Worm (Caenorhabditis elegans) whole organism, mixed stage, embryonic: ENCODE measurements around the gene unk-1.

Experiments
- M03D4.4 ChIP-seq: sonication (generic microtip); optimal IDR thresholded peaks from 2 replicates; lab custom pipeline; 2017; ENCODE audit warnings: mild to moderate bottlenecking, missing genetic modification characterization, missing compliant biosample characterization
- bed-3 ChIP-seq: fragments of 200-800 bp; sonication (Bioruptor generic); optimal IDR thresholded peaks from 3 replicates; lab custom pipeline; 2018; ENCODE audit warnings: mild to moderate bottlenecking, missing genetic modification characterization, moderate library complexity, missing compliant biosample characterization
- blmp-1 ChIP-seq: fragments of 150-350 bp; optimal IDR thresholded peaks from 2 replicates; lab custom pipeline; 2014; ENCODE audit warnings: missing biosample characterization, missing genetic modification characterization
- ceh-39 ChIP-seq: fragments of 150-350 bp; optimal IDR thresholded peaks from 2 replicates; lab custom pipeline; 2014; ENCODE audit warnings: missing biosample characterization, missing genetic modification characterization
- ceh-43 ChIP-seq: fragments of 200-800 bp; sonication (Bioruptor generic); optimal IDR thresholded peaks from 2 replicates; lab custom pipeline; 2018; ENCODE audit warnings: mild to moderate bottlenecking, missing genetic modification characterization, moderate library complexity, missing compliant biosample characterization
- ces-1 ChIP-seq: fragments of 150-350 bp; optimal IDR thresholded peaks from 2 replicates; lab custom pipeline; 2014; ENCODE audit warnings: missing biosample characterization, missing genetic modification reagents, missing genetic modification characterization
- cnd-1 ChIP-seq: fragments of 200-800 bp; sonication (Bioruptor generic); optimal IDR thresholded peaks from 2 replicates; lab custom pipeline; 2018; ENCODE audit warnings: mild to moderate bottlenecking, missing genetic modification characterization, missing compliant biosample characterization
- elt-1 ChIP-seq: sonication (generic microtip); optimal IDR thresholded peaks from 2 replicates; lab custom pipeline; 2017; ENCODE audit warnings: missing genetic modification characterization, mild to moderate bottlenecking, missing compliant biosample characterization, antibody characterized with exemption, moderate library complexity, borderline replicate concordance; ENCODE audit not compliant: insufficient read depth
- elt-3 ChIP-seq: fragments of 150-350 bp; optimal IDR thresholded peaks from 2 replicates; lab custom pipeline; 2014; ENCODE audit warnings: missing biosample characterization, missing genetic modification characterization
- flh-1 ChIP-seq: fragments of 200-800 bp; sonication (Bioruptor generic); optimal IDR thresholded peaks from 2 replicates; lab custom pipeline; 2018; ENCODE audit warnings: mild to moderate bottlenecking, missing genetic modification characterization, moderate library complexity, missing compliant biosample characterization
- ham-2 ChIP-seq: fragments of 200-800 bp; sonication (Bioruptor generic); optimal IDR thresholded peaks from 2 replicates; lab custom pipeline; 2018; ENCODE audit warnings: mild to moderate bottlenecking, missing genetic modification characterization, missing compliant biosample characterization
- hlh-1 ChIP-seq: fragments of 150-350 bp; optimal IDR thresholded peaks from 2 replicates; lab custom pipeline; 2014; ENCODE audit warnings: missing biosample characterization, missing genetic modification reagents, missing genetic modification characterization
- lin-13 ChIP-seq: fragments of 150-350 bp; optimal IDR thresholded peaks from 2 replicates; lab custom pipeline; 2014; ENCODE audit warnings: missing biosample characterization, missing genetic modification characterization
- lin-32 ChIP-seq: fragments of 200-800 bp; sonication (Bioruptor generic); optimal IDR thresholded peaks from 2 replicates; lab custom pipeline; 2018; ENCODE audit warnings: mild to moderate bottlenecking, missing genetic modification characterization, missing compliant biosample characterization
- lsy-2 ChIP-seq: fragments of 150-350 bp; optimal IDR thresholded peaks from 2 replicates; lab custom pipeline; 2014; ENCODE audit warnings: missing biosample characterization, missing genetic modification characterization
- mab-5 ChIP-seq: fragments of 150-350 bp; optimal IDR thresholded peaks from 2 replicates; lab custom pipeline; 2014; ENCODE audit warnings: missing biosample characterization, missing genetic modification characterization
- mep-1 ChIP-seq: fragments of 150-350 bp; optimal IDR thresholded peaks from 2 replicates; lab custom pipeline; 2017; ENCODE audit warnings: missing biosample characterization, missing genetic modification reagents, missing genetic modification characterization, inconsistent platforms
- mls-2 ChIP-seq: sonication (generic microtip); optimal IDR thresholded peaks from 2 replicates; lab custom pipeline; 2016; ENCODE audit warnings: mild to moderate bottlenecking, missing genetic modification characterization, moderate library complexity, missing compliant biosample characterization
- nhr-12 ChIP-seq: fragments of 150-350 bp; optimal IDR thresholded peaks from 2 replicates; lab custom pipeline; 2014; ENCODE audit warnings: missing biosample characterization, missing genetic modification characterization
- nhr-2 ChIP-seq: fragments of 150-350 bp; optimal IDR thresholded peaks from 2 replicates; lab custom pipeline; 2014; ENCODE audit warnings: missing biosample characterization, missing genetic modification characterization
- nhr-237 ChIP-seq: fragments of 150-350 bp; optimal IDR thresholded peaks from 2 replicates; lab custom pipeline; 2014; ENCODE audit warnings: missing biosample characterization, missing genetic modification characterization
- nhr-28 ChIP-seq: fragments of 150-350 bp; optimal IDR thresholded peaks from 2 replicates; lab custom pipeline; 2014; ENCODE audit warnings: missing biosample characterization, missing genetic modification characterization
- nhr-76 ChIP-seq: sonication (generic microtip); optimal IDR thresholded peaks from 2 replicates; lab custom pipeline; 2017; ENCODE audit warnings: missing biosample characterization, missing genetic modification characterization
- pha-4 ChIP-seq: fragments of 150-350 bp; optimal IDR thresholded peaks from 2 replicates; lab custom pipeline; 2018; ENCODE audit warnings: missing biosample characterization, missing genetic modification reagents, missing genetic modification characterization
- sem-2 ChIP-seq: fragments of 200-800 bp; sonication (Bioruptor generic); optimal IDR thresholded peaks from 2 replicates; lab custom pipeline; 2018; ENCODE audit warnings: mild to moderate bottlenecking, missing genetic modification characterization, missing compliant biosample characterization
- snpc-4 ChIP-seq: fragments of 150-350 bp; optimal IDR thresholded peaks from 2 replicates; lab custom pipeline; 2014; ENCODE audit warnings: missing biosample characterization, missing genetic modification characterization
- sptf-1 ChIP-seq: sonication (generic microtip); optimal IDR thresholded peaks from 2 replicates; lab custom pipeline; 2017; ENCODE audit warnings: mild to moderate bottlenecking, missing genetic modification characterization, moderate library complexity, missing compliant biosample characterization
- tbx-8 ChIP-seq: fragments of 200-800 bp; sonication (Bioruptor generic); optimal IDR thresholded peaks from 2 replicates; lab custom pipeline; 2018; ENCODE audit warnings: mild to moderate bottlenecking, missing genetic modification characterization, moderate library complexity, missing compliant biosample characterization
- unc-120 ChIP-seq: sonication (generic microtip); optimal IDR thresholded peaks from 2 replicates; lab custom pipeline; 2017; ENCODE audit warnings: missing genetic modification characterization, missing compliant biosample characterization; ENCODE audit not compliant: poor library complexity, severe bottlenecking
- unc-62 ChIP-seq: fragments of 150-350 bp; optimal IDR thresholded peaks from 2 replicates; lab custom pipeline; 2014; ENCODE audit warnings: missing biosample characterization, missing genetic modification reagents, missing genetic modification characterization
- zip-8 ChIP-seq: fragments of 150-350 bp; optimal IDR thresholded peaks from 2 replicates; lab custom pipeline; 2014; ENCODE audit warnings: missing biosample characterization, missing genetic modification characterization
- ztf-11 ChIP-seq: fragments of 150-350 bp; optimal IDR thresholded peaks from 2 replicates; lab custom pipeline; 2014; ENCODE audit warnings: missing biosample characterization, missing genetic modification characterization

Gene unk-1

ce11 chrX:8014407-8015003 is at the start of gene unk-1:
TSS of gene unk-1 (plus strand) at chrX:8014983.
- TF ChIP-seq elt-1 (tag; lab: Kevin White, UChicago) (no peak), ces-1 (GFP tag; lab: Kevin White, UChicago) (no peak), flh-1 (no peak), tbx-8 (GFP tag; lab: Kevin White, UChicago) (no peak), mls-2 (tag; lab: Kevin White, UChicago) (no peak), nhr-76 (tag; lab: Kevin White, UChicago) (no peak), lsy-2 (tag; lab: Kevin White, UChicago) (no peak), lin-13 (tag; lab: Kevin White, UChicago) (no peak), mab-5 (tag; lab: Kevin White, UChicago) (no peak), nhr-237 (tag; lab: Kevin White, UChicago) (no peak), nhr-28 (tag; lab: Kevin White, UChicago) (no peak), ceh-43 (GFP tag; lab: Kevin White, UChicago) (no peak), ceh-39 (tag; lab: Kevin White, UChicago) (no peak), pha-4 (tag; lab: Kevin White, UChicago) (no peak), unc-120 (no peak), mep-1 (tag; lab: Kevin White, UChicago) (no peak), cnd-1 (tag; lab: Kevin White, UChicago) (no peak), unc-62 (no peak)

ce11 chrX:7965449-7965848 is 49.3 kb upstream of the unk-1 start:
- TF ChIP-seq mls-2 (tag; lab: Kevin White, UChicago) = peak; percentile 25
- TF ChIP-seq blmp-1 (tag; lab: Kevin White, UChicago) = no peak
- no peak for TF ChIP-seq unc-62
- TF ChIP-seq nhr-2 = peak; percentile 89
- TF ChIP-seq cnd-1 (tag; lab: Kevin White, UChicago) = peak; percentile 58
- peak; percentile 52 for TF ChIP-seq lin-32
- no peak for TF ChIP-seq ceh-39 (tag; lab: Kevin White, UChicago)
- peak; percentile 54 for TF ChIP-seq elt-1 (tag; lab: Kevin White, UChicago)
- no peak for TF ChIP-seq nhr-28 (tag; lab: Kevin White, UChicago)

- TF ChIP-seq mls-2 (tag; lab: Kevin White, UChicago) = no peak
- no peak for TF ChIP-seq snpc-4
- TF ChIP-seq nhr-76 (tag; lab: Kevin White, UChicago) = no peak
- TF ChIP-seq unc-62 = no peak
- TF ChIP-seq pha-4 (tag; lab: Kevin White, UChicago) = no peak
- no peak for TF ChIP-seq sptf-1
- no peak for TF ChIP-seq ztf-11 (tag; lab: Kevin White, UChicago)
- TF ChIP-seq nhr-12 (tag; lab: Kevin White, UChicago) = no peak
- TF ChIP-seq ceh-39 (tag; lab: Kevin White, UChicago) = no peak
- no peak for TF ChIP-seq nhr-237 (tag; lab: Kevin White, UChicago)
- TF ChIP-seq ceh-43 (GFP tag; lab: Kevin White, UChicago) = no peak
- no peak for TF ChIP-seq lin-32
- no peak for TF ChIP-seq sem-2 (GFP tag; lab: Kevin White, UChicago)
- no peak for TF ChIP-seq blmp-1 (tag; lab: Kevin White, UChicago)
- no peak for TF ChIP-seq elt-3 (tag; lab: Kevin White, UChicago)
- no peak for TF ChIP-seq bed-3 (GFP tag; lab: Kevin White, UChicago)
- TF ChIP-seq tbx-8 (GFP tag; lab: Kevin White, UChicago) = no peak
- TF ChIP-seq nhr-2 = peak; percentile 90
- no peak for TF ChIP-seq mab-5 (tag; lab: Kevin White, UChicago)
- TF ChIP-seq lin-13 (tag; lab: Kevin White, UChicago) = no peak
- TF ChIP-seq flh-1 = no peak
- TF ChIP-seq mep-1 (tag; lab: Kevin White, UChicago) = no peak
- no peak for TF ChIP-seq hlh-1
- peak; percentile 43 for TF ChIP-seq zip-8 (tag; lab: Kevin White, UChicago)
- peak; percentile 74 for TF ChIP-seq ces-1 (GFP tag; lab: Kevin White, UChicago)
- TF ChIP-seq unc-120 = no peak
- no peak for TF ChIP-seq cnd-1 (tag; lab: Kevin White, UChicago)
Observed at ce11 chrX:7968537-7968936, 46.2 kb upstream of the unk-1 start.

ce11 chrX:7975741-7976140 is 39.0 kb upstream of the unk-1 start:
- TF ChIP-seq flh-1 (no peak), blmp-1 (tag; lab: Kevin White, UChicago) (no peak), ham-2 (no peak), zip-8 (tag; lab: Kevin White, UChicago) (no peak), nhr-28 (tag; lab: Kevin White, UChicago) (no peak), mab-5 (tag; lab: Kevin White, UChicago) (no peak), sem-2 (GFP tag; lab: Kevin White, UChicago) (no peak), unc-62 (no peak), elt-3 (tag; lab: Kevin White, UChicago) (no peak), cnd-1 (tag; lab: Kevin White, UChicago) (no peak), pha-4 (tag; lab: Kevin White, UChicago) (no peak), snpc-4 (no peak), M03D4.4 (tag; lab: Kevin White, UChicago) (no peak), ceh-43 (GFP tag; lab: Kevin White, UChicago) (no peak), bed-3 (GFP tag; lab: Kevin White, UChicago) (no peak), tbx-8 (GFP tag; lab: Kevin White, UChicago) (no peak), ztf-11 (tag; lab: Kevin White, UChicago) (no peak), elt-1 (tag; lab: Kevin White, UChicago) (no peak), ceh-39 (tag; lab: Kevin White, UChicago) (no peak)
- TF ChIP-seq, all 35 proteins: peak for 0
